Worm (Caenorhabditis elegans) whole organism, mixed stage, embryonic: ENCODE data around the gene gos-28.

Experiments used
- M03D4.4 ChIP-seq: sonication (generic microtip); optimal IDR thresholded peaks from 2 replicates; lab custom pipeline; 2017; ENCODE audit warnings: mild to moderate bottlenecking, missing genetic modification characterization, missing compliant biosample characterization
- bed-3 ChIP-seq: fragments of 200-800 bp; sonication (Bioruptor generic); optimal IDR thresholded peaks from 3 replicates; lab custom pipeline; 2018; ENCODE audit warnings: mild to moderate bottlenecking, missing genetic modification characterization, moderate library complexity, missing compliant biosample characterization
- blmp-1 ChIP-seq: fragments of 150-350 bp; optimal IDR thresholded peaks from 2 replicates; lab custom pipeline; 2014; ENCODE audit warnings: missing biosample characterization, missing genetic modification characterization
- ceh-39 ChIP-seq: fragments of 150-350 bp; optimal IDR thresholded peaks from 2 replicates; lab custom pipeline; 2014; ENCODE audit warnings: missing biosample characterization, missing genetic modification characterization
- ceh-43 ChIP-seq: fragments of 200-800 bp; sonication (Bioruptor generic); optimal IDR thresholded peaks from 2 replicates; lab custom pipeline; 2018; ENCODE audit warnings: mild to moderate bottlenecking, missing genetic modification characterization, moderate library complexity, missing compliant biosample characterization
- cnd-1 ChIP-seq: fragments of 200-800 bp; sonication (Bioruptor generic); optimal IDR thresholded peaks from 2 replicates; lab custom pipeline; 2018; ENCODE audit warnings: mild to moderate bottlenecking, missing genetic modification characterization, missing compliant biosample characterization
- drap-1 ChIP-seq: fragments of 200-800 bp; sonication (Bioruptor generic); optimal IDR thresholded peaks from 3 replicates; lab custom pipeline; 2018; ENCODE audit warnings: mild to moderate bottlenecking, missing genetic modification characterization, missing compliant biosample characterization
- elt-1 ChIP-seq: sonication (generic microtip); optimal IDR thresholded peaks from 2 replicates; lab custom pipeline; 2017; ENCODE audit warnings: missing genetic modification characterization, mild to moderate bottlenecking, missing compliant biosample characterization, antibody characterized with exemption, moderate library complexity, borderline replicate concordance; ENCODE audit not compliant: insufficient read depth
- elt-3 ChIP-seq: fragments of 150-350 bp; optimal IDR thresholded peaks from 2 replicates; lab custom pipeline; 2014; ENCODE audit warnings: missing biosample characterization, missing genetic modification characterization
- flh-1 ChIP-seq: fragments of 200-800 bp; sonication (Bioruptor generic); optimal IDR thresholded peaks from 2 replicates; lab custom pipeline; 2018; ENCODE audit warnings: mild to moderate bottlenecking, missing genetic modification characterization, moderate library complexity, missing compliant biosample characterization
- ham-2 ChIP-seq: fragments of 200-800 bp; sonication (Bioruptor generic); optimal IDR thresholded peaks from 2 replicates; lab custom pipeline; 2018; ENCODE audit warnings: mild to moderate bottlenecking, missing genetic modification characterization, missing compliant biosample characterization
- hlh-1 ChIP-seq: fragments of 150-350 bp; optimal IDR thresholded peaks from 2 replicates; lab custom pipeline; 2014; ENCODE audit warnings: missing biosample characterization, missing genetic modification reagents, missing genetic modification characterization
- lin-13 ChIP-seq: fragments of 150-350 bp; optimal IDR thresholded peaks from 2 replicates; lab custom pipeline; 2014; ENCODE audit warnings: missing biosample characterization, missing genetic modification characterization
- lin-32 ChIP-seq: fragments of 200-800 bp; sonication (Bioruptor generic); optimal IDR thresholded peaks from 2 replicates; lab custom pipeline; 2018; ENCODE audit warnings: mild to moderate bottlenecking, missing genetic modification characterization, missing compliant biosample characterization
- lsy-2 ChIP-seq: fragments of 150-350 bp; optimal IDR thresholded peaks from 2 replicates; lab custom pipeline; 2014; ENCODE audit warnings: missing biosample characterization, missing genetic modification characterization
- mab-5 ChIP-seq: fragments of 150-350 bp; optimal IDR thresholded peaks from 2 replicates; lab custom pipeline; 2014; ENCODE audit warnings: missing biosample characterization, missing genetic modification characterization
- mep-1 ChIP-seq: fragments of 150-350 bp; optimal IDR thresholded peaks from 2 replicates; lab custom pipeline; 2017; ENCODE audit warnings: missing biosample characterization, missing genetic modification reagents, missing genetic modification characterization, inconsistent platforms
- mls-2 ChIP-seq: sonication (generic microtip); optimal IDR thresholded peaks from 2 replicates; lab custom pipeline; 2016; ENCODE audit warnings: mild to moderate bottlenecking, missing genetic modification characterization, moderate library complexity, missing compliant biosample characterization
- nhr-2 ChIP-seq: fragments of 150-350 bp; optimal IDR thresholded peaks from 2 replicates; lab custom pipeline; 2014; ENCODE audit warnings: missing biosample characterization, missing genetic modification characterization
- nhr-237 ChIP-seq: fragments of 150-350 bp; optimal IDR thresholded peaks from 2 replicates; lab custom pipeline; 2014; ENCODE audit warnings: missing biosample characterization, missing genetic modification characterization
- nhr-28 ChIP-seq: fragments of 150-350 bp; optimal IDR thresholded peaks from 2 replicates; lab custom pipeline; 2014; ENCODE audit warnings: missing biosample characterization, missing genetic modification characterization
- nhr-76 ChIP-seq: sonication (generic microtip); optimal IDR thresholded peaks from 2 replicates; lab custom pipeline; 2017; ENCODE audit warnings: missing biosample characterization, missing genetic modification characterization
- pha-4 ChIP-seq: fragments of 150-350 bp; optimal IDR thresholded peaks from 2 replicates; lab custom pipeline; 2018; ENCODE audit warnings: missing biosample characterization, missing genetic modification reagents, missing genetic modification characterization
- snpc-4 ChIP-seq: fragments of 150-350 bp; optimal IDR thresholded peaks from 2 replicates; lab custom pipeline; 2014; ENCODE audit warnings: missing biosample characterization, missing genetic modification characterization
- sptf-1 ChIP-seq: sonication (generic microtip); optimal IDR thresholded peaks from 2 replicates; lab custom pipeline; 2017; ENCODE audit warnings: mild to moderate bottlenecking, missing genetic modification characterization, moderate library complexity, missing compliant biosample characterization
- tbx-8 ChIP-seq: fragments of 200-800 bp; sonication (Bioruptor generic); optimal IDR thresholded peaks from 2 replicates; lab custom pipeline; 2018; ENCODE audit warnings: mild to moderate bottlenecking, missing genetic modification characterization, moderate library complexity, missing compliant biosample characterization
- unc-120 ChIP-seq: sonication (generic microtip); optimal IDR thresholded peaks from 2 replicates; lab custom pipeline; 2017; ENCODE audit warnings: missing genetic modification characterization, missing compliant biosample characterization; ENCODE audit not compliant: poor library complexity, severe bottlenecking
- unc-39 ChIP-seq: fragments of 150-350 bp; optimal IDR thresholded peaks from 2 replicates; lab custom pipeline; 2014; ENCODE audit warnings: missing biosample characterization, missing genetic modification characterization
- unc-62 ChIP-seq: fragments of 150-350 bp; optimal IDR thresholded peaks from 2 replicates; lab custom pipeline; 2014; ENCODE audit warnings: missing biosample characterization, missing genetic modification reagents, missing genetic modification characterization
- zip-8 ChIP-seq: fragments of 150-350 bp; optimal IDR thresholded peaks from 2 replicates; lab custom pipeline; 2014; ENCODE audit warnings: missing biosample characterization, missing genetic modification characterization
- ztf-11 ChIP-seq: fragments of 150-350 bp; optimal IDR thresholded peaks from 2 replicates; lab custom pipeline; 2014; ENCODE audit warnings: missing biosample characterization, missing genetic modification characterization

The gos-28 gene

DNA sequence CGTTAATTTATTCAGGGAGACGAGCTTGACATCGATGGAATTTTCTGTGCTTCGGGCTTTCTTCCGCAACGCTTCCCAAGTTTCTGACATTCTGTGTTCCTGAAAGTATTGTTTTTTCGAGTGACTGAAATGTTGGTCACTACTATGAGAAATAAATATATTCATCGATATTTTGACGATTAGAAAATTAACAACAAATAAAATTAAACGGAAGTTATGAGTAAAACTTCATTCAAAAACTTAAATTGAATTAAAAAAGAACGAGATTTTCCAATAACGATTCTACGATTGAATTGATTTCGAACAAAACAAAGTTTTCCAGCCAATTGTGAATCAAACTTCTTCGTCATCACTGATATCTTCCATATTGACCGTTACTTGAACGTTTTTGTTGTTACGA lies at the start of gene gos-28:
Gene gos-28 (minus strand): TSS at position 101 of the 400 bp plus-strand sequence.
- no peak for TF ChIP-seq blmp-1 (tag; lab: Kevin White, UChicago)
- no peak for TF ChIP-seq unc-62 (GFP tag; lab: Kevin White, UChicago)
- no peak for TF ChIP-seq cnd-1 (tag; lab: Kevin White, UChicago)
- TF ChIP-seq ceh-39 (tag; lab: Kevin White, UChicago): no peak
- TF ChIP-seq unc-120 (tag; lab: Kevin White, UChicago): no peak
- no peak for TF ChIP-seq lsy-2 (tag; lab: Kevin White, UChicago)
- TF ChIP-seq drap-1 (GFP tag; lab: Kevin White, UChicago): no peak
- TF ChIP-seq ham-2 (GFP tag; lab: Kevin White, UChicago): no peak
- no peak for TF ChIP-seq zip-8 (tag; lab: Kevin White, UChicago)
- TF ChIP-seq ztf-11 (tag; lab: Kevin White, UChicago): no peak
- TF ChIP-seq elt-3 (tag; lab: Kevin White, UChicago): no peak
- TF ChIP-seq bed-3 (GFP tag; lab: Kevin White, UChicago): no peak
- TF ChIP-seq tbx-8 (GFP tag; lab: Kevin White, UChicago): no peak
- TF ChIP-seq pha-4 (tag; lab: Kevin White, UChicago): no peak
- no peak for TF ChIP-seq lin-32

DNA sequence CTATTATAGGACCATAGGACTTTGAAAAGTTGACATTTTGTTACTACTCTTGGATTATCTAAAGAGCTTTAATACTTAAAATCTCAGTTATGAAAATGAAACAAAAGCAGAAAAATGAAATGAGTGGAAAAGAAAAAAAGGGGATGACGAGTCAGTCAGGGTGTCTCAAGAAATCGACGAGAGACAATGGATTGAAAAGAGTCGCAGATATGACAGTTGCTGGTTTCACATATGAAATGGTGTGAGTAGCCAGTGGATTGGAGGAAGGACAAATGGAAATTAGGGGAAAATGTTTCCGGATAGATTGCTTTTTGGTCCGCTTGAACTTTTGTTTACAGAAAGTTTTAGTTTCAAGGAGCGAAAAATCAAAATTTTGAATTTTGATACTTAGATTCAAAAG lies 48.2 kb upstream of the gos-28 start:
- no peak for TF ChIP-seq sptf-1 (tag; lab: Kevin White, UChicago)
- TF ChIP-seq hlh-1 (tag; lab: Kevin White, UChicago): peak; percentile 91
- TF ChIP-seq ztf-11 (tag; lab: Kevin White, UChicago): no peak
- TF ChIP-seq nhr-2: no peak
- TF ChIP-seq unc-62 (GFP tag; lab: Kevin White, UChicago): no peak
- TF ChIP-seq cnd-1 (tag; lab: Kevin White, UChicago): no peak
- no peak for TF ChIP-seq lin-32
- TF ChIP-seq bed-3 (GFP tag; lab: Kevin White, UChicago): no peak
- no peak for TF ChIP-seq tbx-8 (GFP tag; lab: Kevin White, UChicago)
- no peak for TF ChIP-seq nhr-76 (tag; lab: Kevin White, UChicago)
- no peak for TF ChIP-seq pha-4 (tag; lab: Kevin White, UChicago)
- peak; percentile 3 for TF ChIP-seq unc-120 (tag; lab: Kevin White, UChicago)
- TF ChIP-seq ceh-43 (GFP tag; lab: Kevin White, UChicago): no peak
- TF ChIP-seq snpc-4: no peak

DNA sequence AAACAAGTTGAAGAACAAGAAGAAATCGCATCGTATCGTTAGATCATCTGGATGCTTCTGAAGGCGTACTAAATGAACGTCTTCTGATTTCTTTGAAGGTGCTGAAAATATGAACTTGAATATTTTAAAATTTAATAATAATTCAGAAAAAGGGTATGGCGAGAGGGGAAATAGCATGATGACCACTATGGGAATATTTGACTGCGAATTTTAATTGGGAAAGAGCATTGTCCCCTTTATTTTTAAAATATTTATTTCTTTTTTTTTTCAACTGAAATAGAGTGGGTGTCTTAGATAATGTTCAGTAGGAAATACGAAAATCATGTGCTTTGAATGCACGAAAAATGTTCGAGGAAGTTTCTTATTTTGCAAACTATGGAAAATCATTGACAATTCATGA lies 46.4 kb upstream of the gos-28 start, which contains the start of gene lgc-50:
Gene lgc-50 (minus strand): TSS at position 101 of the 400 bp plus-strand sequence.
- TF ChIP-seq sptf-1 (tag; lab: Kevin White, UChicago): no peak
- TF ChIP-seq bed-3 (GFP tag; lab: Kevin White, UChicago): no peak
- TF ChIP-seq tbx-8 (GFP tag; lab: Kevin White, UChicago): no peak
- no peak for TF ChIP-seq zip-8 (tag; lab: Kevin White, UChicago)
- TF ChIP-seq elt-3 (tag; lab: Kevin White, UChicago): no peak
- no peak for TF ChIP-seq flh-1 (GFP tag; lab: Kevin White, UChicago)
- TF ChIP-seq unc-120 (tag; lab: Kevin White, UChicago): no peak
- TF ChIP-seq mab-5: no peak
- TF ChIP-seq lin-32: no peak
- no peak for TF ChIP-seq nhr-237 (tag; lab: Kevin White, UChicago)
- no peak for TF ChIP-seq hlh-1 (tag; lab: Kevin White, UChicago)
- no peak for TF ChIP-seq nhr-2
- TF ChIP-seq M03D4.4 (tag; lab: Kevin White, UChicago): no peak
- TF ChIP-seq, all 35 proteins: peak for 0

DNA sequence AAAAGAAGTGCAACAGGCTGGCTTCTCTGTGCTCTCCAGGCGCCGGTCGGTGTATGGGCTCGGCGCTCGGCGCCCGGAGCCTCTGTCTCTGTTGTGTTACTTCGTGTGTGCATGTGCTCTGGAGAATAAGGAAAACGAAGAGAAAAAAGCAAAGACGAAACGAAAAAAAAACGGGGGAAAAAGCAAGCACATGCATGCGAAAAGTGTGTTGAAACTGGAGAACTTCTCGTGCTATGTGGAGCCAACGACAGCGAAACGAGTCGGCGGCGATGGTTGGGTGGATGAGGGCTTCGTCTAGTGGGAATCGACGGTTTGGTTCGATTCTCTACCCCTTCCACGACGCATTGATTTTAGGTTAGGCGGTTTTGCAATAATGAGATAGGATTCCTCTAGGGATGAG lies 38.4 kb upstream of the gos-28 start:
- TF ChIP-seq nhr-76 (tag; lab: Kevin White, UChicago) (no peak), elt-1 (tag; lab: Kevin White, UChicago) (no peak), ceh-43 (GFP tag; lab: Kevin White, UChicago) (no peak), lsy-2 (tag; lab: Kevin White, UChicago) (no peak)

DNA sequence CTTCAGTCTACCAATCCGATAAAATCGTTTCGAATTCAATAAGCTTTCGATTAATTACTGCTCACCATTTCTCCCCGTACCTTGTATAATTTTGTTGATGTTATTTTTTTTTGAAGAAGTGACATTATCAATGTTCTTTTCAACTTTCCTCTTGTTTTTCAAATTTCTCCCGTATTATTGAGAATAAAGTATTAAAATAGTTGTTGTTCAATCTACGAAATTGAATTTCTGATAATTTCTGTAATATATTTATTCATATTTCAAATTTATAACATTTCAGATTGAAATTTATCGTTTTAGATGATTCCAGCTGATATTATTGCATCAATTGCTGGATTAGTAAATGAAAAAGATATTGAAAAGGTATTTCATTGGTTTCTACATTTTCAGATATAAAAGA lies 37.0 kb upstream of the gos-28 start, which contains the start of gene trd-1:
Gene trd-1 (plus strand): TSS at position 301 of the 400 bp plus-strand sequence.
- TF ChIP-seq nhr-2 (no peak), zip-8 (tag; lab: Kevin White, UChicago) (no peak), blmp-1 (tag; lab: Kevin White, UChicago) (no peak), lsy-2 (tag; lab: Kevin White, UChicago) (no peak), hlh-1 (tag; lab: Kevin White, UChicago) (no peak), nhr-28 (tag; lab: Kevin White, UChicago) (no peak), lin-13 (no peak), ham-2 (GFP tag; lab: Kevin White, UChicago) (no peak), unc-39 (tag; lab: Kevin White, UChicago) (no peak), tbx-8 (GFP tag; lab: Kevin White, UChicago) (no peak), mab-5 (no peak), mep-1 (tag; lab: Kevin White, UChicago) (no peak), ceh-39 (tag; lab: Kevin White, UChicago) (no peak), mls-2 (tag; lab: Kevin White, UChicago) (no peak), elt-1 (tag; lab: Kevin White, UChicago) (no peak), M03D4.4 (tag; lab: Kevin White, UChicago) (no peak)
